Worm (Caenorhabditis elegans): Measurements from ENCODE around the gene pitr-6.
A peak's percentile ranks its signal among the peaks of the same experiment; 100 is the strongest.

The pitr-6 gene

ce11 chrII:12494556-12495131 lies 49.5 kb downstream of the pitr-6 start, which contains the start of gene col-85 (continued):
- no peak for TF ChIP-seq mdl-1 (tag; optimal IDR thresholded peaks at IDR 0.05)
- TF ChIP-seq fkh-10 (GFP tag; optimal IDR thresholded peaks at IDR 0.05): no peak
- TF ChIP-seq ztf-11 (tag; optimal IDR thresholded peaks at IDR 0.05): no peak
- TF ChIP-seq ceh-16 (tag; optimal IDR thresholded peaks at IDR 0.05): no peak
- peak; percentile 63 for TF ChIP-seq skn-1 (tag; optimal IDR thresholded peaks at IDR 0.05)
- TF ChIP-seq ceh-9 (tag; optimal IDR thresholded peaks at IDR 0.05): no peak
- TF ChIP-seq ceh-28 (tag; optimal IDR thresholded peaks at IDR 0.05): no peak
- TF ChIP-seq nhr-23 (tag; optimal IDR thresholded peaks at IDR 0.05): peak; percentile 30
- no peak for TF ChIP-seq nhr-28 (tag; optimal IDR thresholded peaks at IDR 0.05)
- TF ChIP-seq snpc-4 (tag; optimal IDR thresholded peaks at IDR 0.05): peak; percentile 93
- TF ChIP-seq nhr-43 (tag; optimal IDR thresholded peaks at IDR 0.05; ENCODE audit: poor library complexity, severe bottlenecking): peak; percentile 80
- TF ChIP-seq egl-27 (tag; optimal IDR thresholded peaks at IDR 0.05): peak; percentile 41
- TF ChIP-seq fos-1 (tag; optimal IDR thresholded peaks at IDR 0.05): no peak

- no peak for TF ChIP-seq zag-1 (tag; optimal IDR thresholded peaks at IDR 0.05)
- TF ChIP-seq mdl-1 (tag; optimal IDR thresholded peaks at IDR 0.05): no peak
Measured at ce11 chrII:12496981-12497380, 51.9 kb downstream of the pitr-6 start, which contains the start of gene T21B4.3. Gene T21B4.3, minus strand, starts transcription at chrII:12497081.
